Worm (Caenorhabditis elegans) whole organism, L2 larva: Measurements from ENCODE around the gene acdh-6.

Source experiments
- aly-2 ChIP-seq: fragments of 150-350 bp; optimal IDR thresholded peaks from 2 replicates; lab custom pipeline; 2014; ENCODE audit warnings: missing biosample characterization, missing genetic modification characterization
- egl-27 ChIP-seq: sonication (generic microtip); optimal IDR thresholded peaks from 3 replicates; lab custom pipeline; 2017; ENCODE audit warnings: missing biosample characterization, missing genetic modification reagents, missing genetic modification characterization
- fos-1 ChIP-seq: fragments of 150-350 bp; optimal IDR thresholded peaks from 2 replicates; lab custom pipeline; 2014; ENCODE audit warnings: missing biosample characterization, missing genetic modification characterization
- lin-11 ChIP-seq: fragments of 150-350 bp; sonication (generic microtip); optimal IDR thresholded peaks from 2 replicates; lab custom pipeline; 2014; ENCODE audit warnings: missing biosample characterization, missing genetic modification characterization, inconsistent platforms, mixed read lengths
- lsy-2 ChIP-seq, 2 experiments: fragments of 150-350 bp in 1 of 2; sonication (generic microtip) in 1 of 2; optimal IDR thresholded peaks; 2 replicates each; lab custom pipeline; 2014 to 2017; ENCODE audit warnings: missing biosample characterization in 2 of 2, missing genetic modification characterization in 2 of 2
- nhr-11 ChIP-seq: fragments of 150-350 bp; optimal IDR thresholded peaks from 2 replicates; lab custom pipeline; 2014; ENCODE audit warnings: missing biosample characterization, missing genetic modification characterization
- nhr-12 ChIP-seq: fragments of 150-350 bp; optimal IDR thresholded peaks from 2 replicates; lab custom pipeline; 2014; ENCODE audit warnings: missing biosample characterization, missing genetic modification characterization
- nhr-23 ChIP-seq: fragments of 150-350 bp; optimal IDR thresholded peaks from 2 replicates; lab custom pipeline; 2014; ENCODE audit warnings: missing biosample characterization, missing genetic modification reagents, missing genetic modification characterization
- nhr-25 ChIP-seq: fragments of 150-350 bp; sonication (generic microtip); optimal IDR thresholded peaks from 3 replicates; lab custom pipeline; 2014; ENCODE audit warnings: missing biosample characterization, missing genetic modification characterization
- nhr-77 ChIP-seq: fragments of 150-350 bp; optimal IDR thresholded peaks from 2 replicates; lab custom pipeline; 2014; ENCODE audit warnings: missing biosample characterization, missing genetic modification characterization
- skn-1 ChIP-seq: sonication (generic microtip); optimal IDR thresholded peaks from 2 replicates; lab custom pipeline; 2017; ENCODE audit warnings: missing biosample characterization, missing genetic modification characterization
- snpc-4 ChIP-seq: fragments of 150-350 bp; optimal IDR thresholded peaks from 2 replicates; lab custom pipeline; 2014; ENCODE audit warnings: missing biosample characterization, missing genetic modification characterization
- unc-62 ChIP-seq: fragments of 150-350 bp; optimal IDR thresholded peaks from 2 replicates; lab custom pipeline; 2014; ENCODE audit warnings: missing biosample characterization, missing genetic modification reagents, missing genetic modification characterization
- ztf-11 ChIP-seq: sonication (generic microtip); optimal IDR thresholded peaks from 2 replicates; lab custom pipeline; 2017; ENCODE audit warnings: missing biosample characterization, missing genetic modification characterization

- TF ChIP-seq nhr-77 (tag; lab: Kevin White, UChicago): no peak
- TF ChIP-seq nhr-25 (tag; lab: Kevin White, UChicago): peak; percentile 47
- no peak for TF ChIP-seq lin-11 (tag; lab: Kevin White, UChicago)
- TF ChIP-seq fos-1 (tag; lab: Kevin White, UChicago): no peak
- no peak for TF ChIP-seq nhr-12 (tag; lab: Kevin White, UChicago)
- no peak for TF ChIP-seq lsy-2 (tag; optimal IDR thresholded peaks at IDR 0.05; lab: Kevin White, UChicago)
- TF ChIP-seq aly-2 (tag; lab: Kevin White, UChicago): no peak
- TF ChIP-seq nhr-11 (tag; lab: Kevin White, UChicago): no peak
- TF ChIP-seq snpc-4 (tag; lab: Kevin White, UChicago): peak; percentile 84
- peak; percentile 34 for TF ChIP-seq egl-27 (tag; lab: Kevin White, UChicago)
- no peak for TF ChIP-seq ztf-11 (tag; lab: Kevin White, UChicago)
- TF ChIP-seq nhr-23 (tag; lab: Kevin White, UChicago): no peak
- no peak for TF ChIP-seq skn-1 (tag; lab: Kevin White, UChicago)
- no peak for TF ChIP-seq unc-62
Measured at ce11 chrIII:8575359-8576101, 14.6 kb downstream of the acdh-6 start.
